Worm (Caenorhabditis elegans) whole organism, L1 larva: ENCODE data around the gene sri-18.

Source experiments
- fkh-10 ChIP-seq: sonication (generic microtip); optimal IDR thresholded peaks from 2 replicates; lab custom pipeline; 2017; ENCODE audit warnings: missing biosample characterization, missing genetic modification reagents, missing genetic modification characterization
- mef-2 ChIP-seq: fragments of 150-350 bp; optimal IDR thresholded peaks from 2 replicates; lab custom pipeline; 2014; ENCODE audit warnings: missing biosample characterization, missing genetic modification characterization
- skn-1 ChIP-seq: fragments of 150-350 bp; optimal IDR thresholded peaks from 2 replicates; lab custom pipeline; 2014; ENCODE audit warnings: missing biosample characterization, missing genetic modification characterization

DNA sequence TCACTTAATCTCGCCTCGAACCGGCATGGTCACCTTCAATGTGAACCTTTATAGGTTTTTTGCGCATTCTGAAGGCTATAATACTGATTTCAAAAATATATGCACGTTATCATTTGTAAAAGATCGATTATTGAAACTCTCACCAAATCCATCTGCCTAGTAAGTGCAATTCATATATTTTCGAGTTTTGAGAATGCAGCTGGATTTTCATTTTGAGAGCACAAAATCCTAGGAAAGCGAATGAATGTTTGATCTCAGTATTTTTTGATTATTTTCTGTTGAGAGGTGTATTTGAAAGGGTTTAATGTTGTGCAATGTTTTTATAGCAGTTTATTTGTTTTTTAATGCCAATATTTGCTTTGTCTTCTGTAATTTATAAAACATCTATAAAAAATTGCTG, 15.7 kb upstream of the sri-18 start:
- TF ChIP-seq mef-2 (no peak), skn-1 (no peak), fkh-10 (no peak)
